Worm (Caenorhabditis elegans): Measurements from ENCODE around the gene C47D12.5.

The C47D12.5 gene

ce11 chrII:11729757-11730535 is 44.9 kb upstream of the C47D12.5 start:
- TF ChIP-seq ets-4 (tag; optimal IDR thresholded peaks at IDR 0.05) (no peak), F13H6.1 (tag; optimal IDR thresholded peaks at IDR 0.05) (no peak), hlh-13 (GFP tag; optimal IDR thresholded peaks at IDR 0.05) (no peak), pqm-1 (tag; optimal IDR thresholded peaks at IDR 0.05) (no peak), nhr-11 (tag; optimal IDR thresholded peaks at IDR 0.05) (no peak), hlh-30 (tag; optimal IDR thresholded peaks at IDR 0.05; ENCODE audit: insufficient read depth) (no peak), fkh-10 (GFP tag; optimal IDR thresholded peaks at IDR 0.05) (no peak), C08G9.2 (tag; optimal IDR thresholded peaks at IDR 0.05) (no peak), fkh-6 (tag; optimal IDR thresholded peaks at IDR 0.05) (no peak), nhr-232 (tag; optimal IDR thresholded peaks at IDR 0.05) (no peak), K02D7.2 (tag; optimal IDR thresholded peaks at IDR 0.05) (no peak), ceh-19 (GFP tag; optimal IDR thresholded peaks at IDR 0.05) (no peak), C38D4.7 (GFP tag; optimal IDR thresholded peaks at IDR 0.05) (no peak), ceh-48 (tag; optimal IDR thresholded peaks at IDR 0.05) (no peak)

ce11 chrII:11728545-11729105 is 43.5 kb upstream of the C47D12.5 start, which contains the start of gene alh-8:
TSS of gene alh-8 (plus strand) at chrII:11729055.
- no peak for TF ChIP-seq unc-55 (GFP tag; optimal IDR thresholded peaks at IDR 0.05)
- no peak for TF ChIP-seq gmeb-2 (tag; optimal IDR thresholded peaks at IDR 0.05)
- TF ChIP-seq tbx-2 (tag; optimal IDR thresholded peaks at IDR 0.05), result peak; percentile 20
- TF ChIP-seq hlh-30 (tag; optimal IDR thresholded peaks at IDR 0.05; ENCODE audit: insufficient read depth), result peak; percentile 73
- no peak for TF ChIP-seq ceh-45 (GFP tag; IDR thresholded peaks at IDR 0.05)
- no peak for TF ChIP-seq dve-1 (tag; optimal IDR thresholded peaks at IDR 0.05)
- peak; percentile 20 for TF ChIP-seq nfya-1 (tag; optimal IDR thresholded peaks at IDR 0.05)

- TF ChIP-seq ahr-1 (tag; optimal IDR thresholded peaks at IDR 0.05), result no peak
- no peak for TF ChIP-seq che-1 (tag; optimal IDR thresholded peaks at IDR 0.05)
- no peak for TF ChIP-seq hlh-13 (GFP tag; optimal IDR thresholded peaks at IDR 0.05)
- TF ChIP-seq tbx-2 (tag; optimal IDR thresholded peaks at IDR 0.05), result no peak
- no peak for TF ChIP-seq unc-42 (tag; optimal IDR thresholded peaks at IDR 0.05)
- TF ChIP-seq pha-2 (tag; optimal IDR thresholded peaks at IDR 0.05), result no peak
- TF ChIP-seq ceh-22 (tag; optimal IDR thresholded peaks at IDR 0.05), result no peak
- no peak for TF ChIP-seq K02D7.2 (tag; optimal IDR thresholded peaks at IDR 0.05)
- TF ChIP-seq tbx-7 (tag; optimal IDR thresholded peaks at IDR 0.05), result no peak
- no peak for TF ChIP-seq pat-9 (tag; optimal IDR thresholded peaks at IDR 0.05)
- TF ChIP-seq T23F11.4 (GFP tag; optimal IDR thresholded peaks at IDR 0.05), result no peak
- no peak for TF ChIP-seq ceh-18 (tag; optimal IDR thresholded peaks at IDR 0.05)
- TF ChIP-seq ceh-31 (tag; optimal IDR thresholded peaks at IDR 0.05), result no peak
- TF ChIP-seq nhr-232 (tag; optimal IDR thresholded peaks at IDR 0.05), result no peak
- TF ChIP-seq ttx-3 (tag; optimal IDR thresholded peaks at IDR 0.05), result no peak
- no peak for TF ChIP-seq syd-9 (tag; optimal IDR thresholded peaks at IDR 0.05)
- TF ChIP-seq sox-4 (tag; optimal IDR thresholded peaks at IDR 0.05), result no peak
- no peak for TF ChIP-seq ama-1 (optimal IDR thresholded peaks at IDR 0.05)
Measured at ce11 chrII:11727438-11727837, 42.4 kb upstream of the C47D12.5 start.

- TF ChIP-seq unc-86 (tag; optimal IDR thresholded peaks at IDR 0.05) (no peak), ama-1 (optimal IDR thresholded peaks at IDR 0.05) (no peak), nhr-232 (tag; optimal IDR thresholded peaks at IDR 0.05) (no peak), K02D7.2 (tag; optimal IDR thresholded peaks at IDR 0.05) (no peak), ttx-3 (tag; optimal IDR thresholded peaks at IDR 0.05) (no peak), hlh-13 (GFP tag; optimal IDR thresholded peaks at IDR 0.05) (no peak), K09A11.1 (tag; optimal IDR thresholded peaks at IDR 0.05; ENCODE audit: insufficient read depth) (no peak), sdc-2 (tag; optimal IDR thresholded peaks at IDR 0.05) (no peak), pat-9 (tag; optimal IDR thresholded peaks at IDR 0.05) (no peak), pag-3 (tag; optimal IDR thresholded peaks at IDR 0.05; ENCODE audit: borderline replicate concordance) (no peak), ceh-9 (tag; optimal IDR thresholded peaks at IDR 0.05) (no peak), hlh-15 (tag; optimal IDR thresholded peaks at IDR 0.05) (no peak), C08G9.2 (tag; optimal IDR thresholded peaks at IDR 0.05) (no peak), pqm-1 (tag; optimal IDR thresholded peaks at IDR 0.05) (no peak), ceh-24 (tag; optimal IDR thresholded peaks at IDR 0.05) (no peak), ceh-18 (tag; optimal IDR thresholded peaks at IDR 0.05) (no peak), elt-2 (tag; optimal IDR thresholded peaks at IDR 0.05) (no peak)
Measured at ce11 chrII:11726470-11727106, 41.5 kb upstream of the C47D12.5 start, which contains the start of gene F13D12.5. TSS of gene F13D12.5 (plus strand) at chrII:11726814.

All from whole organism, late embryonic.